Fruit fly (Drosophila melanogaster) Kc167 (cell line): ENCODE data around the gene CG2540.
A peak's percentile ranks its signal among the peaks of the same experiment; 100 is the strongest.

Source experiments
- Myc ChIP-seq: fragments of >200 bp; optimal IDR thresholded peaks from 2 replicates; lab custom pipeline; 2017; ENCODE audit warnings: missing external identifiers
- h ChIP-seq: fragments of >200 bp; optimal IDR thresholded peaks from 3 replicates; lab custom pipeline; 2018; ENCODE audit warnings: missing external identifiers
- insv ChIP-seq: fragments of >200 bp; optimal IDR thresholded peaks from 3 replicates; lab custom pipeline; 2018; ENCODE audit warnings: missing external identifiers
- psq ChIP-seq: fragments of >200 bp; optimal IDR thresholded peaks from 2 replicates; lab custom pipeline; 2017; ENCODE audit warnings: missing external identifiers
- ttk ChIP-seq: sonication (Bioruptor generic); optimal IDR thresholded peaks from 2 replicates; lab custom pipeline; 2017; ENCODE audit warnings: missing external identifiers

DNA sequence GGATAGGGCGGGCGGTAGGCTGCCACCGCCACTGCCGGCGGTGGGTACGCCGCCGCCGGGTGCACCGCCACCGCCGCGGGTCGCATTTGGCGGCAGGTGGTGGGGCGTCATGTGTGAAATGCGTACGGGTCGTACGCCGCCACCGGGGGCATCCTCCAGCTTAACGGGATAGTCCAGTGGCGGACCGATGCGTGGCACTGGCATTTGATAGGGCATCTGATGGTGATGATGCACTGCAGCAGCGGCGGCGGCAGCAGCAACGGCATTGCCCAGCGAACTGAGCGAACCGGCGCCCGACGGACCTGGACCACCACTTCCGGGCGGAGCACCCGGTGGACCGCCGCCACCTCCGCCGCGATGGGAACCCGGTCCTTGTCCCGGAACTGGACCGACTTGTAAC, 47.8 kb upstream of the CG2540 start:
- TF ChIP-seq ttk (lab: Kevin White, UChicago) = peak; percentile 99
- TF ChIP-seq h (lab: Kevin White, UChicago) = no peak
- no peak for TF ChIP-seq Myc (lab: Kevin White, UChicago)
- no peak for TF ChIP-seq insv (lab: Kevin White, UChicago)
- no peak for TF ChIP-seq psq (lab: Kevin White, UChicago)
